Fruit fly (Drosophila melanogaster) whole organism, embryonic: Measurements from ENCODE around the gene CG42269.

Experiments
- Adf1 ChIP-seq: fragments of 200-800 bp; sonication (Bioruptor generic); IDR thresholded peaks from 2 replicates; pipeline ENCODE4 v1.3.6; 2022; ENCODE audit warnings: missing biosample characterization, missing genetic modification characterization
- B-H1 ChIP-seq: fragments of 200-800 bp; sonication (Bioruptor generic); IDR thresholded peaks from 3 replicates; pipeline ENCODE4 v1.3.6; 2022; ENCODE audit warnings: missing biosample characterization, missing genetic modification characterization
- Bgb ChIP-seq: fragments of 200-800 bp; sonication (Bioruptor generic); IDR thresholded peaks from 2 replicates; pipeline ENCODE4 v1.3.6; 2022; ENCODE audit warnings: missing biosample characterization, missing genetic modification characterization; ENCODE audit not compliant: partially characterized antibody
- C15 ChIP-seq: fragments of 200-800 bp; sonication (Bioruptor generic); IDR thresholded peaks from 3 replicates; pipeline ENCODE4 v1.3.6; 2022; ENCODE audit warnings: missing biosample characterization, missing genetic modification characterization
- CG1024 ChIP-seq: fragments of 200-800 bp; sonication (Bioruptor generic); IDR thresholded peaks from 2 replicates; pipeline ENCODE4 v1.3.6; 2022; ENCODE audit warnings: missing biosample characterization, missing genetic modification characterization
- CG11093 ChIP-seq: fragments of 200-800 bp; sonication (Bioruptor generic); IDR thresholded peaks from 3 replicates; pipeline ENCODE4 v1.3.6; 2022; ENCODE audit warnings: missing biosample characterization, missing genetic modification characterization
- CG11696 ChIP-seq: fragments of 200-800 bp; sonication (Bioruptor generic); IDR thresholded peaks from 2 replicates; pipeline ENCODE4 v1.3.6; 2022; ENCODE audit warnings: missing biosample characterization, missing genetic modification characterization
- CG12391 ChIP-seq: fragments of 200-800 bp; sonication (Bioruptor generic); optimal IDR thresholded peaks from 3 replicates; lab custom pipeline; 2018; ENCODE audit warnings: missing biosample characterization, mild to moderate bottlenecking, missing genetic modification characterization, moderate library complexity
- CG13287 ChIP-seq: fragments of 200-800 bp; sonication (Bioruptor generic); IDR thresholded peaks from 2 replicates; pipeline ENCODE4 v1.3.6; 2022; ENCODE audit warnings: missing biosample characterization, missing genetic modification characterization; ENCODE audit not compliant: partially characterized antibody
- CG13775 ChIP-seq: fragments of 200-800 bp; sonication (Bioruptor generic); optimal IDR thresholded peaks from 3 replicates; lab custom pipeline; 2017; ENCODE audit warnings: missing biosample characterization, mild to moderate bottlenecking, missing genetic modification characterization
- CG14965 ChIP-seq: fragments of 200-800 bp; sonication (Bioruptor generic); optimal IDR thresholded peaks from 2 replicates; lab custom pipeline; 2016; ENCODE audit warnings: missing biosample characterization, missing genetic modification characterization, borderline replicate concordance
- CG1529 ChIP-seq: fragments of 200-800 bp; sonication (Bioruptor generic); optimal IDR thresholded peaks from 3 replicates; lab custom pipeline; 2018; ENCODE audit warnings: missing biosample characterization, missing genetic modification characterization
- CG18599 ChIP-seq: fragments of 200-800 bp; sonication (Bioruptor generic); optimal IDR thresholded peaks from 3 replicates; lab custom pipeline; 2017; ENCODE audit warnings: missing biosample characterization, missing genetic modification characterization, mild to moderate bottlenecking, moderate library complexity, missing genetic modification reagents
- CG30403 ChIP-seq: fragments of 200-800 bp; sonication (Bioruptor generic); optimal IDR thresholded peaks from 3 replicates; lab custom pipeline; 2016; ENCODE audit warnings: missing biosample characterization, missing genetic modification characterization
- CG32767 ChIP-seq: fragments of 200-800 bp; sonication (Bioruptor generic); IDR thresholded peaks from 2 replicates; pipeline ENCODE4 v1.3.6; 2022; ENCODE audit warnings: missing biosample characterization, missing genetic modification characterization
- CG7556 ChIP-seq: fragments of 200-800 bp; sonication (Bioruptor generic); optimal IDR thresholded peaks from 2 replicates; lab custom pipeline; 2017; ENCODE audit warnings: missing biosample characterization, mild to moderate bottlenecking, missing genetic modification characterization
- CG7745 ChIP-seq: fragments of 200-800 bp; sonication (Bioruptor generic); optimal IDR thresholded peaks from 2 replicates; lab custom pipeline; 2018; ENCODE audit warnings: missing biosample characterization, mild to moderate bottlenecking, missing genetic modification characterization, moderate library complexity
- CG7839 ChIP-seq: fragments of 200-800 bp; sonication (Bioruptor generic); optimal IDR thresholded peaks from 3 replicates; lab custom pipeline; 2018; ENCODE audit warnings: missing biosample characterization, mild to moderate bottlenecking, missing genetic modification characterization, moderate library complexity
- CG7987 ChIP-seq: fragments of 200-800 bp; sonication (Bioruptor generic); optimal IDR thresholded peaks from 2 replicates; lab custom pipeline; 2018; ENCODE audit warnings: missing biosample characterization, mild to moderate bottlenecking, missing genetic modification characterization, moderate library complexity
- CG8290 ChIP-seq, 3 experiments: fragments of 200-800 bp; sonication (Bioruptor generic); optimal IDR thresholded peaks; 2 replicates each; lab custom pipeline; 2016 to 2019; ENCODE audit warnings: missing biosample characterization in 3 of 3, missing genetic modification characterization in 3 of 3, mild to moderate bottlenecking in 2 of 3, moderate library complexity in 1 of 3
- CG9876 ChIP-seq: fragments of 200-800 bp; sonication (Bioruptor generic); optimal IDR thresholded peaks from 2 replicates; lab custom pipeline; 2016; ENCODE audit warnings: missing biosample characterization, missing genetic modification characterization
- D19B ChIP-seq: fragments of 200-800 bp; sonication (Bioruptor generic); optimal IDR thresholded peaks from 2 replicates; lab custom pipeline; 2017; ENCODE audit warnings: missing biosample characterization, mild to moderate bottlenecking, missing genetic modification characterization
- H2.0 ChIP-seq: fragments of 200-800 bp; sonication (Bioruptor generic); IDR thresholded peaks from 2 replicates; pipeline ENCODE4 v1.3.6; 2022; ENCODE audit warnings: missing biosample characterization, missing genetic modification characterization
- HLH4C ChIP-seq: fragments of 200-800 bp; sonication (Bioruptor generic); IDR thresholded peaks from 3 replicates; pipeline ENCODE4 v1.3.6; 2022; ENCODE audit warnings: missing biosample characterization, missing genetic modification characterization; ENCODE audit not compliant: partially characterized antibody
- Hmx ChIP-seq: fragments of 200-800 bp; sonication (Bioruptor generic); optimal IDR thresholded peaks from 2 replicates; lab custom pipeline; 2016; ENCODE audit warnings: missing biosample characterization, missing genetic modification characterization
- Mes4 ChIP-seq: fragments of 200-800 bp; sonication (Bioruptor generic); optimal IDR thresholded peaks from 2 replicates; lab custom pipeline; 2016; ENCODE audit warnings: missing biosample characterization, missing genetic modification characterization
- Oaz ChIP-seq: fragments of 200-800 bp; sonication (Bioruptor generic); IDR thresholded peaks from 2 replicates; pipeline ENCODE4 v1.3.6; 2022; ENCODE audit warnings: missing biosample characterization, missing genetic modification characterization
- Ravus ChIP-seq: fragments of 200-800 bp; sonication (Bioruptor generic); IDR thresholded peaks from 2 replicates; pipeline ENCODE4 v1.3.6; 2022; ENCODE audit warnings: missing biosample characterization, missing genetic modification characterization
- ato ChIP-seq: fragments of 200-800 bp; sonication (Bioruptor generic); IDR thresholded peaks from 2 replicates; pipeline ENCODE4 v1.3.6; 2022; ENCODE audit warnings: missing biosample characterization, missing genetic modification characterization; ENCODE audit not compliant: partially characterized antibody
- bigmax ChIP-seq: fragments of 200-800 bp; sonication (Bioruptor generic); optimal IDR thresholded peaks from 2 replicates; lab custom pipeline; 2018; ENCODE audit warnings: missing biosample characterization, mild to moderate bottlenecking, missing genetic modification characterization
- chinmo ChIP-seq: fragments of 200-800 bp; sonication (Bioruptor generic); IDR thresholded peaks from 4 replicates; pipeline ENCODE4 v1.3.6; 2022; ENCODE audit warnings: missing biosample characterization, missing genetic modification characterization; ENCODE audit not compliant: partially characterized antibody
- croc ChIP-seq: fragments of 200-800 bp; sonication (Bioruptor generic); conservative IDR thresholded peaks from 3 replicates; pipeline ENCODE4 v1.3.6; 2022; ENCODE audit warnings: missing biosample characterization, missing genetic modification characterization
- cwo ChIP-seq: fragments of 200-800 bp; sonication (Bioruptor generic); optimal IDR thresholded peaks from 3 replicates; lab custom pipeline; 2017; ENCODE audit warnings: missing biosample characterization, missing genetic modification characterization, mild to moderate bottlenecking, moderate library complexity, missing genetic modification reagents
- dati ChIP-seq: fragments of 200-800 bp; sonication (Bioruptor generic); IDR thresholded peaks from 2 replicates; pipeline ENCODE4 v1.3.6; 2022; ENCODE audit warnings: missing biosample characterization, missing genetic modification characterization
- dmrt11E ChIP-seq: fragments of 200-800 bp; sonication (Bioruptor generic); optimal IDR thresholded peaks from 3 replicates; lab custom pipeline; 2018; ENCODE audit warnings: missing biosample characterization, mild to moderate bottlenecking, missing genetic modification characterization, moderate library complexity
- dmrt99B ChIP-seq: fragments of 200-800 bp; sonication (Bioruptor generic); optimal IDR thresholded peaks from 2 replicates; lab custom pipeline; 2018; ENCODE audit warnings: missing biosample characterization, mild to moderate bottlenecking, missing genetic modification characterization, moderate library complexity
- en ChIP-seq: fragments of 200-800 bp; sonication (Bioruptor generic); optimal IDR thresholded peaks from 2 replicates; lab custom pipeline; 2016; ENCODE audit warnings: missing biosample characterization, missing genetic modification characterization
- gce ChIP-seq: fragments of 200-800 bp; sonication (Bioruptor generic); IDR thresholded peaks from 3 replicates; pipeline ENCODE4 v1.3.6; 2022; ENCODE audit warnings: missing biosample characterization, missing genetic modification characterization
- gem ChIP-seq: fragments of 200-800 bp; sonication (Bioruptor generic); optimal IDR thresholded peaks from 2 replicates; lab custom pipeline; 2019; ENCODE audit warnings: missing biosample characterization, mild to moderate bottlenecking, missing genetic modification characterization, moderate library complexity
- ind ChIP-seq: fragments of 200-800 bp; sonication (Bioruptor generic); optimal IDR thresholded peaks from 3 replicates; lab custom pipeline; 2016; ENCODE audit warnings: missing biosample characterization, missing genetic modification characterization
- pan ChIP-seq, 4 experiments: fragments of >200 bp in 3 of 4; fragments of 200-800 bp in 1 of 4; sonication (Bioruptor generic) in 1 of 4; optimal IDR thresholded peaks in 3 of 4; IDR thresholded peaks in 1 of 4; 2 replicates each; pipeline versions ENCODE4 v1.3.6 to Lab custom; 2017 to 2022; ENCODE audit warnings: missing biosample characterization in 2 of 4, missing genetic modification characterization in 2 of 4, mixed read lengths in 1 of 4
- pros ChIP-seq: fragments of 200-800 bp; sonication (Bioruptor generic); optimal IDR thresholded peaks from 3 replicates; lab custom pipeline; 2019; ENCODE audit warnings: missing biosample characterization, mild to moderate bottlenecking, missing genetic modification characterization, moderate library complexity
- row ChIP-seq: fragments of 200-800 bp; sonication (Bioruptor generic); IDR thresholded peaks from 3 replicates; pipeline ENCODE4 v1.3.6; 2022; ENCODE audit warnings: missing biosample characterization, missing genetic modification characterization
- sens-2 ChIP-seq: fragments of 200-800 bp; sonication (Bioruptor generic); IDR thresholded peaks from 2 replicates; pipeline ENCODE4 v1.3.6; 2022; ENCODE audit warnings: missing biosample characterization, missing genetic modification characterization
- sr ChIP-seq: fragments of 200-800 bp; sonication (Bioruptor generic); IDR thresholded peaks from 3 replicates; pipeline ENCODE4 v1.3.6; 2022; ENCODE audit warnings: missing biosample characterization, missing genetic modification characterization
- stwl ChIP-seq: fragments of 200-800 bp; sonication (Bioruptor generic); optimal IDR thresholded peaks from 3 replicates; lab custom pipeline; 2018; ENCODE audit warnings: missing biosample characterization, mild to moderate bottlenecking, missing genetic modification characterization, moderate library complexity
- trem ChIP-seq: fragments of 200-800 bp; optimal IDR thresholded peaks from 3 replicates; lab custom pipeline; 2019; ENCODE audit warnings: missing biosample characterization, mild to moderate bottlenecking, missing genetic modification characterization, moderate library complexity
- ttk ChIP-seq: fragments of 200-800 bp; sonication (Bioruptor generic); IDR thresholded peaks from 2 replicates; pipeline ENCODE4 v2.1.2; 2022; ENCODE audit warnings: missing biosample characterization, missing genetic modification characterization
- vvl ChIP-seq: fragments of 200-800 bp; sonication (Bioruptor generic); IDR thresholded peaks from 2 replicates; pipeline ENCODE4 v1.3.6; 2022; ENCODE audit warnings: missing biosample characterization, missing genetic modification characterization

The CG42269 gene

DNA sequence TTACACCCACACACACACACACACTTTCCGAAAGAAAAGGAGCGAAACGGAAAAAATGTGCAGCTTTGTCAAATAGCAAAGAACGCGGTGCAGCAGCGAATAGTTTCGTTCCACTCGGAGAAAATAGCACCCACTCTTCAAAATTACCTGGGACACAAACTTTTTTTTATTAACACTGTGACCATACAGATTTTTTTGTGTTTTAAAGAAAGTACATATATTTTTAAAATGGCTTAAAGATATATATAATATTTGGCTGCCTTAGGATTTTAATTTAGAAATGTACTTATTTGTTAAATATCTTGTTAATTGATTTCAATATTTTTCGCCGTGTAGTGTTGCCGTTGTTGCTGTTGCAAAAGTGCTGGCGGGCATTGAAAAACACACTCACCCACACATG, 18.4 kb downstream of the CG42269 start (continued):
- TF ChIP-seq chinmo (GFP tag; lab: Robert Waterston, UW) (no peak), CG1024 (GFP tag; lab: Robert Waterston, UW) (no peak), Hmx (no peak), croc (GFP tag; lab: Robert Waterston, UW) (no peak), D19B (GFP tag; lab: Kevin White, UChicago) (no peak), CG30403 (GFP tag; lab: Kevin White, UChicago) (no peak), stwl (tag; lab: Kevin White, UChicago) (no peak), Oaz (GFP tag; lab: Robert Waterston, UW) (no peak), gem (tag; lab: Kevin White, UChicago) (peak; percentile 45)
- TF ChIP-seq, all 482 proteins: peak for 5

DNA sequence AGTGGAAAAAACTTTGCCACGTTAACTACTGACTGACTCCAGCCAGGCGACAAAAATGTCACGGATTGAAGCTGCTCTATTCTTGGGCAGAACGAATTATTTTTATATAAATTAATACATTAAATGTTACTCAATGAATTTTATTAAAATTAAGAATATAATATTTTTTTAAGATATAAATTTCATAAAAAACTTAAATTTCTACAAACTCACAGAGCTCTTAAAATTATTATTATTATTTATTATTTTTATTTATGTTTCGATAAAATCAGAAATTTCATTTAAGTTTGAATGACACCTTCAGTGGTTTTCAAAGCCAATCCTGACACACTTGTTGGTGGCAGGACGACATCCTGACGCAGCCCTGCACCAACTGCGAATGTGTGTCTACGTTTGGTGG, 19.1 kb downstream of the CG42269 start:
- no peak for TF ChIP-seq en (GFP tag; lab: Kevin White, UChicago)
- TF ChIP-seq ato (GFP tag; lab: Robert Waterston, UW): no peak
- no peak for TF ChIP-seq H2.0 (GFP tag; lab: Robert Waterston, UW)
- TF ChIP-seq CG1024 (GFP tag; lab: Robert Waterston, UW): no peak
- TF ChIP-seq dmrt99B (tag; lab: Kevin White, UChicago): peak; percentile 50
- TF ChIP-seq dmrt11E: peak; percentile 30
- no peak for TF ChIP-seq Ravus (GFP tag; lab: Robert Waterston, UW)
- no peak for TF ChIP-seq ttk
- no peak for TF ChIP-seq dati
- TF ChIP-seq CG18599 (GFP tag; lab: Kevin White, UChicago): peak; percentile 68
- TF ChIP-seq CG13287 (GFP tag; lab: Robert Waterston, UW): no peak
- no peak for TF ChIP-seq Bgb (GFP tag; lab: Robert Waterston, UW)
- TF ChIP-seq C15: no peak
- TF ChIP-seq CG14965 (GFP tag; lab: Kevin White, UChicago): no peak
- TF ChIP-seq sens-2 (GFP tag; lab: Robert Waterston, UW): no peak
- no peak for TF ChIP-seq Mes4
- TF ChIP-seq Adf1 (GFP tag; lab: Robert Waterston, UW): no peak
- no peak for TF ChIP-seq B-H1 (GFP tag; lab: Robert Waterston, UW)
- TF ChIP-seq CG32767 (GFP tag; lab: Robert Waterston, UW): no peak
- TF ChIP-seq HLH4C: no peak
- TF ChIP-seq CG7745 (tag; lab: Kevin White, UChicago): no peak
- TF ChIP-seq CG12391 (tag; lab: Kevin White, UChicago): peak; percentile 40
- TF ChIP-seq sr (GFP tag; lab: Robert Waterston, UW): no peak
- TF ChIP-seq CG7839 (tag; lab: Kevin White, UChicago): peak; percentile 50
- TF ChIP-seq CG11093 (GFP tag; lab: Robert Waterston, UW): no peak
- TF ChIP-seq CG8290 (GFP tag; optimal IDR thresholded peaks at IDR 0.05; lab: Kevin White, UChicago): no peak
- no peak for TF ChIP-seq CG8290 (tag; optimal IDR thresholded peaks at IDR 0.05; lab: Kevin White, UChicago)
- TF ChIP-seq row (GFP tag; lab: Robert Waterston, UW): peak; percentile 25; the same call in 1 of the 3 replicates
- TF ChIP-seq cwo (GFP tag; lab: Kevin White, UChicago): peak; percentile 12
- no peak for TF ChIP-seq CG7987 (GFP tag; lab: Kevin White, UChicago)
- no peak for TF ChIP-seq ind (GFP tag; lab: Kevin White, UChicago)
- TF ChIP-seq CG11696: no peak
- TF ChIP-seq pros (GFP tag; lab: Kevin White, UChicago): no peak
- peak; percentile 29 for TF ChIP-seq trem
- no peak for TF ChIP-seq CG1529
- no peak for TF ChIP-seq CG13775
- TF ChIP-seq bigmax (GFP tag; lab: Kevin White, UChicago): no peak
- peak; percentile 67 for TF ChIP-seq CG7556 (GFP tag; lab: Kevin White, UChicago)
- TF ChIP-seq gce (GFP tag; lab: Robert Waterston, UW): no peak
- TF ChIP-seq vvl (GFP tag; lab: Robert Waterston, UW): no peak
- TF ChIP-seq pan (optimal IDR thresholded peaks at IDR 0.05; lab: Kevin White, UChicago): no peak
- no peak for TF ChIP-seq pan (GFP tag; optimal IDR thresholded peaks at IDR 0.05 in 1 of 2, IDR thresholded peaks at IDR 0.05 in 1 of 2)
- TF ChIP-seq CG9876 (GFP tag; lab: Kevin White, UChicago): no peak
